Fruit fly (Drosophila melanogaster) Kc167 (cell line): Measurements from ENCODE around the gene CG12983.

Experiments
- psq ChIP-seq: fragments of >200 bp; optimal IDR thresholded peaks from 2 replicates; lab custom pipeline; 2017; ENCODE audit warnings: missing external identifiers
- ttk ChIP-seq: sonication (Bioruptor generic); optimal IDR thresholded peaks from 2 replicates; lab custom pipeline; 2017; ENCODE audit warnings: missing external identifiers

DNA sequence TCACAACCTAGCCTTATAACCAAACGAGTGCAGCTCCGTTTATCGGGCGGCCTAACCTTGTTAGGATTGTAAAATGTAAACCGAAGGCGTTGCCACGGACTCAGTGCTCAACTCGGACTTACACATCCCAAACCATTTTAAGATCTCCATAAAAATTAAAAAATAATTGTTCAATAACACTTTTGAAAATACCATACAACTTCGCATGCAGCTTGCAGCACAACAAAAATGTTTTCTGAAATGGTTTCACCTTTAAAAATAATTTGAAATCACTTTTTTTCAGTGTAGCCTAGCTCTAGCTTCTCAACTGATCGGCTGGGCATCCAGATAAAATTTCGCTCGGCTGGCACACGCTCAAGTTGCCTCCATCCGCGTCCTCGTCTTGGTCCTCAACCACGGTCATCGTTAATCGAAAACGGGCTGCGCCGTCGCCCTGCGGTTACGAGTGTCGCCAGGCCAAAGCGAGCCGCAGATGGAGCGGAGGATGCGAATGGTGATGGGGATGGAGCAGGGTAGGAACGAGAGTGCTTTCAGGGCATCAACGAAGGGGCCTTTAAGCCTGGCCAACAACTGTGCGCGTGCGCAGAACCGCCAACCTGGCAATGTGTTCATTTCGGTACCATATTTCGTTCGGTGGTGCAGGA is 15.0 kb downstream of the CG12983 start:
- no peak for TF ChIP-seq ttk (lab: Kevin White, UChicago)
- TF ChIP-seq psq, result no peak
